Worm (Caenorhabditis elegans) whole organism, early embryonic: ENCODE results near the gene immt-2.

ENCODE experiments used
- F13C5.2 ChIP-seq: sonication (generic microtip); optimal IDR thresholded peaks from 2 replicates; lab custom pipeline; 2017; ENCODE audit warnings: mild to moderate bottlenecking, missing genetic modification characterization, inconsistent platforms, missing compliant biosample characterization
- aly-1 ChIP-seq: sonication (generic microtip); optimal IDR thresholded peaks from 2 replicates; lab custom pipeline; 2016; ENCODE audit warnings: missing genetic modification characterization, missing compliant biosample characterization
- ama-1 ChIP-seq: fragments of 150-350 bp; optimal IDR thresholded peaks from 2 replicates; lab custom pipeline; 2014
- ceh-13 ChIP-seq: fragments of 200-800 bp; sonication (Bioruptor generic); optimal IDR thresholded peaks from 2 replicates; lab custom pipeline; 2018; ENCODE audit warnings: mild to moderate bottlenecking, missing genetic modification characterization, missing compliant biosample characterization
- ceh-36 ChIP-seq: sonication (generic microtip); optimal IDR thresholded peaks from 2 replicates; lab custom pipeline; 2016; ENCODE audit warnings: missing genetic modification characterization, inconsistent platforms, missing compliant biosample characterization
- ets-7 ChIP-seq: sonication (generic microtip); optimal IDR thresholded peaks from 2 replicates; lab custom pipeline; 2016; ENCODE audit warnings: missing genotype, missing genetic modification characterization, missing compliant biosample characterization
- flt-1 ChIP-seq: fragments of 200-800 bp; sonication (Bioruptor generic); IDR thresholded peaks from 2 replicates; pipeline ENCODE4 v1.3.6; 2022; ENCODE audit warnings: missing genetic modification characterization, missing compliant biosample characterization
- hnd-1 ChIP-seq: sonication (generic microtip); optimal IDR thresholded peaks from 2 replicates; lab custom pipeline; 2016; ENCODE audit warnings: missing genetic modification characterization, missing compliant biosample characterization
- pes-1 ChIP-seq: fragments of 200-800 bp; sonication (Bioruptor generic); IDR thresholded peaks from 2 replicates; pipeline ENCODE4 v1.3.6; 2022; ENCODE audit warnings: missing genetic modification reagents, missing genetic modification characterization, missing compliant biosample characterization
- tbx-11 ChIP-seq: fragments of 200-800 bp; sonication (Bioruptor generic); IDR thresholded peaks from 2 replicates; pipeline ENCODE4 v1.3.6; 2022; ENCODE audit warnings: missing genetic modification characterization, missing compliant biosample characterization
- tra-4 ChIP-seq: sonication (generic microtip); optimal IDR thresholded peaks from 2 replicates; lab custom pipeline; 2017; ENCODE audit warnings: missing genetic modification characterization, missing compliant biosample characterization

DNA sequence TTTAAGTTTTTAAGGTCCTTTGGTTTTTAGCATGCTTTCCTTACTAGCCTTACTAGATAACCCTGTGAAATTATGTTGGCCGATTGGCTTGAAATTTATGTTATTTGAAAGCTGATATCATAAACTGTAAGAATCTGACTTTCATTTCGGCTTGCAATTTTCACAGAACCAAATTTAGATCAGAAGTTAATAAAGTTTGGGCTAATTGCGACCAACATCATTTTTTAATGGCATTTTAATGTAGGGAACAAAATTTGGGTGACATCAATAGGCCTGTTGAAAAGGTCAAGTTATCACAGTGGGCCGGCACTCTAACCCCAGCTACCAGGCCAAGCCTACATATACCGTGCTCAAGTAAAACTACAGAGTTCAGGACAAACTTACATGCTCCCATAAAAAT is 42.2 kb downstream of the immt-2 start:
- no peak for TF ChIP-seq hnd-1
- TF ChIP-seq ets-7 (tag; lab: Kevin White, UChicago), result no peak
- TF ChIP-seq F13C5.2 (tag; lab: Kevin White, UChicago), result no peak
- TF ChIP-seq tra-4, result no peak
- no peak for TF ChIP-seq ama-1
- TF ChIP-seq pes-1, result no peak
- no peak for TF ChIP-seq tbx-11 (GFP tag; lab: Robert Waterston, UW)
- TF ChIP-seq ceh-13 (GFP tag; lab: Kevin White, UChicago), result no peak
- TF ChIP-seq aly-1, result no peak
- TF ChIP-seq ceh-36 (tag; lab: Kevin White, UChicago), result no peak
- TF ChIP-seq flt-1 (GFP tag; lab: Robert Waterston, UW), result no peak
